Worm (Caenorhabditis elegans) whole organism, L1 larva: ENCODE data around the gene cnnm-3.

ENCODE experiments used
- F16B12.6 ChIP-seq: fragments of 150-350 bp; optimal IDR thresholded peaks from 2 replicates; lab custom pipeline; 2014; ENCODE audit warnings: missing biosample characterization, missing genetic modification characterization
- ceh-63 ChIP-seq: fragments of 200-800 bp; sonication (Bioruptor generic); optimal IDR thresholded peaks from 2 replicates; lab custom pipeline; 2018; ENCODE audit warnings: mild to moderate bottlenecking, missing genetic modification characterization, missing compliant biosample characterization
- ceh-82 ChIP-seq, 3 experiments: fragments of 150-350 bp in 1 of 3; sonication (generic microtip) in 2 of 3; optimal IDR thresholded peaks; 2 replicates each; lab custom pipeline; 2014 to 2017; ENCODE audit warnings: missing biosample characterization in 3 of 3, missing genetic modification characterization in 3 of 3
- ceh-88 ChIP-seq: fragments of 200-800 bp; sonication (Bioruptor generic); IDR thresholded peaks from 2 replicates; pipeline ENCODE4 v1.3.6; 2022; ENCODE audit warnings: missing genetic modification characterization, missing compliant biosample characterization
- ceh-90 ChIP-seq: sonication (generic microtip); optimal IDR thresholded peaks from 2 replicates; lab custom pipeline; 2016; ENCODE audit warnings: missing genetic modification characterization, missing compliant biosample characterization
- ces-1 ChIP-seq: fragments of 150-350 bp; optimal IDR thresholded peaks from 2 replicates; lab custom pipeline; 2014; ENCODE audit warnings: missing biosample characterization, missing genetic modification reagents, missing genetic modification characterization
- dpl-1 ChIP-seq, 3 experiments: fragments of 150-350 bp in 2 of 3; sonication (generic microtip) in 1 of 3; optimal IDR thresholded peaks; 2 replicates each; lab custom pipeline; 2014 to 2017; ENCODE audit warnings: missing biosample characterization in 3 of 3, missing genetic modification characterization in 3 of 3, missing genetic modification reagents in 3 of 3
- dsc-1 ChIP-seq: sonication (generic microtip); optimal IDR thresholded peaks from 2 replicates; lab custom pipeline; 2016; ENCODE audit warnings: mild to moderate bottlenecking, missing genetic modification characterization, missing compliant biosample characterization
- efl-1 ChIP-seq, 4 experiments: fragments of 150-350 bp; optimal IDR thresholded peaks in 3 of 4; peaks in 1 of 4; 1 replicate in 1 of 4; 2 replicates in 3 of 4; lab custom pipeline; 2014; ENCODE audit warnings: missing biosample characterization in 2 of 4, missing genetic modification characterization in 2 of 4, missing genetic modification reagents in 2 of 4
- egl-27 ChIP-seq, 2 experiments: fragments of 150-350 bp in 1 of 2; sonication (generic microtip); optimal IDR thresholded peaks; 3 replicates each; lab custom pipeline; 2017 to 2018; ENCODE audit warnings: missing biosample characterization in 2 of 2, missing genetic modification characterization in 2 of 2, missing genetic modification reagents in 2 of 2
- elt-2 ChIP-seq: sonication (generic microtip); optimal IDR thresholded peaks from 2 replicates; lab custom pipeline; 2016; ENCODE audit warnings: missing genetic modification characterization, mild to moderate bottlenecking, inconsistent platforms, missing compliant biosample characterization, missing genetic modification reagents
- fkh-10 ChIP-seq: sonication (generic microtip); optimal IDR thresholded peaks from 2 replicates; lab custom pipeline; 2017; ENCODE audit warnings: missing biosample characterization, missing genetic modification reagents, missing genetic modification characterization
- fkh-4 ChIP-seq: sonication (generic microtip); optimal IDR thresholded peaks from 2 replicates; lab custom pipeline; 2016; ENCODE audit warnings: missing compliant biosample characterization, missing genetic modification characterization, borderline replicate concordance
- irx-1 ChIP-seq: sonication (generic microtip); optimal IDR thresholded peaks from 2 replicates; lab custom pipeline; 2016; ENCODE audit warnings: missing genetic modification characterization, missing compliant biosample characterization
- lin-13 ChIP-seq: fragments of 150-350 bp; optimal IDR thresholded peaks from 2 replicates; lab custom pipeline; 2014; ENCODE audit warnings: missing biosample characterization, missing genetic modification reagents, missing genetic modification characterization
- lin-14 ChIP-seq: fragments of 200-800 bp; sonication (Bioruptor generic); optimal IDR thresholded peaks from 2 replicates; lab custom pipeline; 2018; ENCODE audit warnings: mild to moderate bottlenecking, missing genetic modification characterization, moderate library complexity, missing compliant biosample characterization
- lsy-2 ChIP-seq, 2 experiments: fragments of 150-350 bp; optimal IDR thresholded peaks; 2 replicates each; lab custom pipeline; 2014; ENCODE audit warnings: missing biosample characterization in 2 of 2, missing genetic modification characterization in 2 of 2
- mab-9 ChIP-seq: fragments of 200-800 bp; sonication (Bioruptor generic); IDR thresholded peaks from 2 replicates; pipeline ENCODE4 v1.3.6; 2022; ENCODE audit warnings: missing genetic modification reagents, missing genetic modification characterization, missing compliant biosample characterization
- mep-1 ChIP-seq: fragments of 150-350 bp; optimal IDR thresholded peaks from 2 replicates; lab custom pipeline; 2014; ENCODE audit warnings: missing biosample characterization, missing genetic modification characterization
- nhr-11 ChIP-seq: fragments of 150-350 bp; optimal IDR thresholded peaks from 2 replicates; lab custom pipeline; 2014; ENCODE audit warnings: missing biosample characterization, missing genetic modification characterization
- nhr-237 ChIP-seq: fragments of 150-350 bp; optimal IDR thresholded peaks from 2 replicates; lab custom pipeline; 2014; ENCODE audit warnings: missing biosample characterization, missing genetic modification characterization
- nhr-28 ChIP-seq: fragments of 150-350 bp; optimal IDR thresholded peaks from 2 replicates; lab custom pipeline; 2014; ENCODE audit warnings: missing biosample characterization, missing genetic modification characterization
- nhr-84 ChIP-seq: sonication (generic microtip); optimal IDR thresholded peaks from 2 replicates; lab custom pipeline; 2017; ENCODE audit warnings: missing biosample characterization, missing genetic modification characterization
- nhr-85 ChIP-seq: sonication (generic microtip); peaks from one replicate; lab custom pipeline; 2016; ENCODE audit warnings: missing genetic modification characterization, inconsistent platforms, missing compliant biosample characterization
- sup-37 ChIP-seq: fragments of 200-800 bp; sonication (Bioruptor generic); optimal IDR thresholded peaks from 2 replicates; lab custom pipeline; 2018; ENCODE audit warnings: mild to moderate bottlenecking, missing genetic modification characterization, missing compliant biosample characterization
- swsn-7 ChIP-seq: sonication (generic microtip); optimal IDR thresholded peaks from 2 replicates; lab custom pipeline; 2016; ENCODE audit warnings: missing genetic modification characterization, missing compliant biosample characterization
- tlp-1 ChIP-seq: fragments of 150-350 bp; optimal IDR thresholded peaks from 2 replicates; lab custom pipeline; 2014; ENCODE audit warnings: missing biosample characterization, missing genetic modification characterization
- unc-130 ChIP-seq: fragments of 150-350 bp; optimal IDR thresholded peaks from 2 replicates; lab custom pipeline; 2017; ENCODE audit warnings: missing biosample characterization, missing genetic modification characterization, inconsistent platforms
- unc-30 ChIP-seq: sonication (generic microtip); optimal IDR thresholded peaks from 2 replicates; lab custom pipeline; 2017; ENCODE audit warnings: missing biosample characterization, missing genetic modification characterization
- unc-62 ChIP-seq: fragments of 150-350 bp; optimal IDR thresholded peaks from 2 replicates; lab custom pipeline; 2014; ENCODE audit warnings: missing biosample characterization, missing genetic modification reagents, missing genetic modification characterization
- unc-86 ChIP-seq: sonication (generic microtip); optimal IDR thresholded peaks from 2 replicates; lab custom pipeline; 2016; ENCODE audit warnings: missing genetic modification characterization, missing compliant biosample characterization
- unc-98 ChIP-seq: fragments of 200-800 bp; sonication (Bioruptor generic); IDR thresholded peaks from 2 replicates; pipeline ENCODE4 v1.3.6; 2022; ENCODE audit warnings: missing genetic modification characterization, missing compliant biosample characterization
- vab-15 ChIP-seq: sonication (generic microtip); optimal IDR thresholded peaks from 2 replicates; lab custom pipeline; 2017; ENCODE audit warnings: missing genotype, mild to moderate bottlenecking, missing genetic modification characterization, missing compliant biosample characterization
- xbp-1 ChIP-seq: sonication (generic microtip); optimal IDR thresholded peaks from 2 replicates; lab custom pipeline; 2016; ENCODE audit warnings: missing genetic modification characterization, missing compliant biosample characterization
- ztf-4 ChIP-seq: fragments of 150-350 bp; optimal IDR thresholded peaks from 2 replicates; lab custom pipeline; 2014; ENCODE audit warnings: missing biosample characterization, missing genetic modification characterization

The cnnm-3 gene

ce11 chrX:3080825-3081224 is 35.2 kb upstream of the cnnm-3 start, which contains the start of gene twk-16:
Gene twk-16, plus strand, starts transcription at chrX:3081125.
- TF ChIP-seq ztf-4 (tag; lab: Kevin White, UChicago) (no peak), sup-37 (GFP tag; lab: Kevin White, UChicago) (no peak), lin-13 (GFP tag; lab: Kevin White, UChicago) (no peak), swsn-7 (tag; lab: Kevin White, UChicago) (no peak), nhr-237 (tag; lab: Kevin White, UChicago) (no peak), F16B12.6 (tag; lab: Kevin White, UChicago) (no peak), elt-2 (tag; lab: Kevin White, UChicago) (no peak), ceh-88 (GFP tag; lab: Robert Waterston, UW) (no peak), xbp-1 (no peak)
- TF ChIP-seq, all 84 proteins: peak for 0

- TF ChIP-seq fkh-10 (no peak), vab-15 (tag; lab: Kevin White, UChicago) (no peak), unc-86 (no peak), nhr-28 (tag; lab: Kevin White, UChicago) (no peak), nhr-11 (tag; lab: Kevin White, UChicago) (no peak), lin-13 (GFP tag; lab: Kevin White, UChicago) (no peak), nhr-84 (no peak), egl-27 (tag; optimal IDR thresholded peaks at IDR 0.05; lab: Kevin White, UChicago) (no peak), ces-1 (no peak), elt-2 (tag; lab: Kevin White, UChicago) (no peak), xbp-1 (no peak), unc-130 (tag; lab: Kevin White, UChicago) (no peak), lsy-2 (tag; optimal IDR thresholded peaks at IDR 0.05; lab: Kevin White, UChicago) (no peak), ceh-82 (tag; optimal IDR thresholded peaks at IDR 0.05; lab: Kevin White, UChicago) (no peak), sup-37 (GFP tag; lab: Kevin White, UChicago) (no peak), ceh-63 (GFP tag; lab: Kevin White, UChicago) (no peak)
These were observed 24.7 kb upstream of the cnnm-3 start, which contains the start of gene ceh-31 for ce11 chrX:3070322-3070721. Gene ceh-31, minus strand, starts transcription at chrX:3070422.

- TF ChIP-seq dsc-1 (tag; lab: Kevin White, UChicago) (no peak), mab-9 (GFP tag; lab: Robert Waterston, UW) (no peak), tlp-1 (tag; lab: Kevin White, UChicago) (no peak), irx-1 (tag; lab: Kevin White, UChicago) (no peak), unc-98 (GFP tag; lab: Robert Waterston, UW) (no peak), dpl-1 (GFP tag; optimal IDR thresholded peaks at IDR 0.05; lab: Kevin White, UChicago) (no peak), ces-1 (no peak), unc-62 (GFP tag; lab: Kevin White, UChicago) (no peak), lin-14 (GFP tag; lab: Kevin White, UChicago) (no peak), unc-30 (no peak), ceh-90 (no peak), fkh-4 (tag; lab: Kevin White, UChicago) (no peak)
These were observed 21.4 kb upstream of the cnnm-3 start for ce11 chrX:3067052-3067451.

- TF ChIP-seq efl-1 (optimal IDR thresholded peaks at IDR 0.05; lab: Kevin White, UChicago) (no peak), efl-1 (GFP tag; optimal IDR thresholded peaks at IDR 0.05 in 1 of 2; lab: Kevin White, UChicago) (peak in 1 of 2 experiments; percentile 13), vab-15 (tag; lab: Kevin White, UChicago) (no peak)
These were observed 17.6 kb upstream of the cnnm-3 start, which contains the start of gene ceh-30 for ce11 chrX:3063274-3063673. Gene ceh-30, plus strand, starts transcription at chrX:3063574.

ce11 chrX:3061698-3062097 is 16.1 kb upstream of the cnnm-3 start:
- no peak for TF ChIP-seq mep-1 (tag; lab: Kevin White, UChicago)
- peak; percentile 4 for TF ChIP-seq nhr-85 (tag; lab: Kevin White, UChicago)
- TF ChIP-seq, all 84 proteins: peak for 1
